Fruit fly (Drosophila melanogaster) whole organism, embryonic: ENCODE data around the gene bun.

Experiments used
- Ada2b ChIP-seq: fragments of 200-800 bp; sonication (Bioruptor generic); IDR thresholded peaks from 2 replicates; pipeline ENCODE4 v1.3.6; 2022; ENCODE audit warnings: missing biosample characterization, missing genetic modification characterization
- BtbVII ChIP-seq: fragments of 200-800 bp; sonication (Bioruptor generic); optimal IDR thresholded peaks from 3 replicates; lab custom pipeline; 2017; ENCODE audit warnings: missing biosample characterization, mild to moderate bottlenecking, missing genetic modification characterization
- CG10209 ChIP-seq: fragments of 200-800 bp; sonication (Bioruptor generic); optimal IDR thresholded peaks from 3 replicates; lab custom pipeline; 2017; ENCODE audit warnings: missing biosample characterization, mild to moderate bottlenecking, missing genetic modification characterization, missing genetic modification reagents
- CG10274 ChIP-seq: fragments of 200-800 bp; sonication (Bioruptor generic); optimal IDR thresholded peaks from 3 replicates; lab custom pipeline; 2017; ENCODE audit warnings: missing biosample characterization, mild to moderate bottlenecking, missing genetic modification characterization
- CG10431 ChIP-seq: fragments of 200-800 bp; sonication (Bioruptor generic); optimal IDR thresholded peaks from 3 replicates; lab custom pipeline; 2018; ENCODE audit warnings: missing biosample characterization, mild to moderate bottlenecking, missing genetic modification characterization
- CG10959 ChIP-seq: fragments of 200-800 bp; sonication (Bioruptor generic); IDR thresholded peaks from 2 replicates; pipeline ENCODE4 v1.3.6; 2022; ENCODE audit warnings: missing biosample characterization, missing genetic modification characterization
- CG11504 ChIP-seq: fragments of 200-800 bp; sonication (Bioruptor generic); optimal IDR thresholded peaks from 3 replicates; lab custom pipeline; 2019; ENCODE audit warnings: missing biosample characterization, mild to moderate bottlenecking, missing genetic modification characterization, moderate library complexity
- CG12942 ChIP-seq: fragments of 200-800 bp; sonication (Bioruptor generic); optimal IDR thresholded peaks from 3 replicates; lab custom pipeline; 2016; ENCODE audit warnings: missing biosample characterization, missing genetic modification characterization
- CG17359 ChIP-seq: fragments of 200-800 bp; sonication (Bioruptor generic); optimal IDR thresholded peaks from 3 replicates; lab custom pipeline; 2018; ENCODE audit warnings: missing biosample characterization, mild to moderate bottlenecking, missing genetic modification characterization, moderate library complexity
- CG17612 ChIP-seq: fragments of 200-800 bp; sonication (Bioruptor generic); IDR thresholded peaks from 2 replicates; pipeline ENCODE4 v1.3.6; 2022; ENCODE audit warnings: missing biosample characterization, missing genetic modification characterization
- CG18599 ChIP-seq: fragments of 200-800 bp; sonication (Bioruptor generic); optimal IDR thresholded peaks from 3 replicates; lab custom pipeline; 2017; ENCODE audit warnings: missing biosample characterization, missing genetic modification characterization, mild to moderate bottlenecking, moderate library complexity, missing genetic modification reagents
- CG2199 ChIP-seq: fragments of 200-800 bp; sonication (Bioruptor generic); IDR thresholded peaks from 3 replicates; pipeline ENCODE4 v1.3.6; 2022; ENCODE audit warnings: missing biosample characterization, missing genetic modification characterization
- CG33557 ChIP-seq: fragments of 200-800 bp; sonication (Bioruptor generic); optimal IDR thresholded peaks from 2 replicates; lab custom pipeline; 2019; ENCODE audit warnings: missing biosample characterization, mild to moderate bottlenecking, missing genetic modification characterization, moderate library complexity
- CG42726 ChIP-seq: fragments of 200-800 bp; sonication (Bioruptor generic); IDR thresholded peaks from 2 replicates; pipeline ENCODE4 v1.3.6; 2022; ENCODE audit warnings: missing biosample characterization, missing genetic modification characterization; ENCODE audit not compliant: partially characterized antibody
- CG4730 ChIP-seq: fragments of 200-800 bp; sonication (Bioruptor generic); IDR thresholded peaks from 2 replicates; pipeline ENCODE4 v1.3.6; 2022; ENCODE audit warnings: missing biosample characterization, missing genetic modification characterization
- CG4854 ChIP-seq: fragments of 200-800 bp; sonication (Bioruptor generic); optimal IDR thresholded peaks from 2 replicates; lab custom pipeline; 2016; ENCODE audit warnings: missing biosample characterization, missing genetic modification characterization, inconsistent platforms
- CG7839 ChIP-seq: fragments of 200-800 bp; sonication (Bioruptor generic); optimal IDR thresholded peaks from 3 replicates; lab custom pipeline; 2018; ENCODE audit warnings: missing biosample characterization, mild to moderate bottlenecking, missing genetic modification characterization, moderate library complexity
- CG8290 ChIP-seq, 3 experiments: fragments of 200-800 bp; sonication (Bioruptor generic); optimal IDR thresholded peaks; 2 replicates each; lab custom pipeline; 2016 to 2019; ENCODE audit warnings: missing biosample characterization in 3 of 3, missing genetic modification characterization in 3 of 3, mild to moderate bottlenecking in 2 of 3, moderate library complexity in 1 of 3
- CG8359 ChIP-seq: fragments of 200-800 bp; sonication (Bioruptor generic); optimal IDR thresholded peaks from 2 replicates; lab custom pipeline; 2017; ENCODE audit warnings: missing biosample characterization, mild to moderate bottlenecking, missing genetic modification characterization, borderline replicate concordance
- CG8944 ChIP-seq: fragments of 200-800 bp; sonication (Bioruptor generic); optimal IDR thresholded peaks from 3 replicates; lab custom pipeline; 2016; ENCODE audit warnings: missing biosample characterization, missing genetic modification characterization
- CG9817 ChIP-seq: fragments of 200-800 bp; sonication (Bioruptor generic); optimal IDR thresholded peaks from 2 replicates; lab custom pipeline; 2018; ENCODE audit warnings: missing biosample characterization, mild to moderate bottlenecking, missing genetic modification characterization, moderate library complexity
- CoRest ChIP-seq: fragments of 200-800 bp; sonication (Bioruptor generic); optimal IDR thresholded peaks from 3 replicates; lab custom pipeline; 2018; ENCODE audit warnings: missing biosample characterization, mild to moderate bottlenecking, missing genetic modification characterization, moderate library complexity
- Dek ChIP-seq: fragments of 200-800 bp; sonication (Bioruptor generic); optimal IDR thresholded peaks from 3 replicates; lab custom pipeline; 2019; ENCODE audit warnings: missing biosample characterization, mild to moderate bottlenecking, missing genetic modification characterization, moderate library complexity
- Dfd ChIP-seq, 2 experiments: fragments of >200 bp; optimal IDR thresholded peaks; 2 replicates each; lab custom pipeline; 2017; ENCODE audit warnings: missing biosample characterization in 2 of 2, missing genetic modification characterization in 2 of 2
- Dip3 ChIP-seq: fragments of 200-800 bp; sonication (Bioruptor generic); optimal IDR thresholded peaks from 3 replicates; lab custom pipeline; 2016; ENCODE audit warnings: missing biosample characterization, missing genetic modification characterization
- Fer3 ChIP-seq: fragments of 200-800 bp; sonication (Bioruptor generic); optimal IDR thresholded peaks from 2 replicates; lab custom pipeline; 2018; ENCODE audit warnings: missing biosample characterization, mild to moderate bottlenecking, missing genetic modification characterization, moderate library complexity
- Gug ChIP-seq: fragments of 200-800 bp; sonication (Bioruptor generic); IDR thresholded peaks from 4 replicates; pipeline ENCODE4 v1.3.6; 2022; ENCODE audit warnings: missing biosample characterization, missing genetic modification characterization
- H2.0 ChIP-seq: fragments of 200-800 bp; sonication (Bioruptor generic); IDR thresholded peaks from 2 replicates; pipeline ENCODE4 v1.3.6; 2022; ENCODE audit warnings: missing biosample characterization, missing genetic modification characterization
- Hand ChIP-seq: fragments of 200-800 bp; sonication (Bioruptor generic); optimal IDR thresholded peaks from 2 replicates; lab custom pipeline; 2017; ENCODE audit warnings: mild to moderate bottlenecking, missing biosample characterization, missing genetic modification reagents, missing genetic modification characterization
- Hmr ChIP-seq: fragments of 200-800 bp; sonication (Bioruptor generic); optimal IDR thresholded peaks from 3 replicates; lab custom pipeline; 2017; ENCODE audit warnings: mild to moderate bottlenecking, missing biosample characterization, missing genetic modification reagents, missing genetic modification characterization
- Med ChIP-seq: fragments of 200-800 bp; sonication (Bioruptor generic); peaks from one replicate; lab custom pipeline; 2016; ENCODE audit warnings: missing biosample characterization, missing genetic modification characterization, mild to moderate bottlenecking, inconsistent platforms, moderate library complexity
- Mrtf ChIP-seq: fragments of 200-800 bp; sonication (Bioruptor generic); IDR thresholded peaks from 3 replicates; pipeline ENCODE4 v1.3.6; 2022; ENCODE audit warnings: missing biosample characterization, missing genetic modification characterization
- Ptx1 ChIP-seq: fragments of 200-800 bp; sonication (Bioruptor generic); IDR thresholded peaks from 2 replicates; pipeline ENCODE4 v1.3.6; 2022; ENCODE audit warnings: missing biosample characterization, missing genetic modification characterization
- ab ChIP-seq: fragments of 200-800 bp; sonication (Bioruptor generic); optimal IDR thresholded peaks from 2 replicates; lab custom pipeline; 2016; ENCODE audit warnings: missing biosample characterization, missing genetic modification characterization
- bowl ChIP-seq: fragments of 200-800 bp; sonication (Bioruptor generic); IDR thresholded peaks from 2 replicates; pipeline ENCODE4 v1.3.6; 2022; ENCODE audit warnings: missing biosample characterization, missing genetic modification characterization
- crp ChIP-seq, 2 experiments: fragments of 200-800 bp; sonication (Bioruptor generic); optimal IDR thresholded peaks; 2 replicates in 1 of 2; 3 replicates in 1 of 2; lab custom pipeline; 2017; ENCODE audit warnings: missing biosample characterization in 2 of 2, missing genetic modification characterization in 2 of 2, mild to moderate bottlenecking in 1 of 2, moderate library complexity in 1 of 2
- cwo ChIP-seq: fragments of 200-800 bp; sonication (Bioruptor generic); optimal IDR thresholded peaks from 3 replicates; lab custom pipeline; 2017; ENCODE audit warnings: missing biosample characterization, missing genetic modification characterization, mild to moderate bottlenecking, moderate library complexity, missing genetic modification reagents
- dmrt11E ChIP-seq: fragments of 200-800 bp; sonication (Bioruptor generic); optimal IDR thresholded peaks from 3 replicates; lab custom pipeline; 2018; ENCODE audit warnings: missing biosample characterization, mild to moderate bottlenecking, missing genetic modification characterization, moderate library complexity
- hb ChIP-seq: fragments of 200-800 bp; sonication (Bioruptor generic); IDR thresholded peaks from 3 replicates; pipeline ENCODE4 v1.3.6; 2022; ENCODE audit warnings: missing biosample characterization, missing genetic modification characterization; ENCODE audit not compliant: partially characterized antibody
- kah ChIP-seq: fragments of 200-800 bp; sonication (Bioruptor generic); optimal IDR thresholded peaks from 2 replicates; lab custom pipeline; 2018; ENCODE audit warnings: missing biosample characterization, mild to moderate bottlenecking, missing genetic modification characterization
- mld ChIP-seq: fragments of 200-800 bp; sonication (Bioruptor generic); IDR thresholded peaks from 3 replicates; pipeline ENCODE4 v1.3.6; 2022; ENCODE audit warnings: missing biosample characterization, missing genetic modification characterization; ENCODE audit not compliant: partially characterized antibody
- sens ChIP-seq: fragments of 200-800 bp; sonication (Bioruptor generic); peaks from one replicate; lab custom pipeline; 2016; ENCODE audit warnings: missing biosample characterization, missing genetic modification characterization
- sisA ChIP-seq: fragments of 200-800 bp; sonication (Bioruptor generic); IDR thresholded peaks from 2 replicates; pipeline ENCODE4 v1.3.6; 2022; ENCODE audit warnings: missing biosample characterization, missing genetic modification characterization
- slbo ChIP-seq: fragments of 200-800 bp; sonication (Bioruptor generic); IDR thresholded peaks from 2 replicates; pipeline ENCODE4 v1.3.6; 2022; ENCODE audit warnings: missing biosample characterization, missing genetic modification characterization
- tup ChIP-seq: fragments of 200-800 bp; sonication (Bioruptor generic); optimal IDR thresholded peaks from 2 replicates; lab custom pipeline; 2016; ENCODE audit warnings: missing biosample characterization, mild to moderate bottlenecking, missing genetic modification characterization, moderate library complexity
- vfl ChIP-seq: fragments of 200-800 bp; sonication (Bioruptor generic); optimal IDR thresholded peaks from 2 replicates; lab custom pipeline; 2016; ENCODE audit warnings: missing biosample characterization, missing genetic modification characterization
- wdn ChIP-seq: fragments of 200-800 bp; sonication (Bioruptor generic); IDR thresholded peaks from 2 replicates; pipeline ENCODE4 v1.3.6; 2022; ENCODE audit warnings: missing biosample characterization, missing genetic modification characterization

The bun gene

DNA sequence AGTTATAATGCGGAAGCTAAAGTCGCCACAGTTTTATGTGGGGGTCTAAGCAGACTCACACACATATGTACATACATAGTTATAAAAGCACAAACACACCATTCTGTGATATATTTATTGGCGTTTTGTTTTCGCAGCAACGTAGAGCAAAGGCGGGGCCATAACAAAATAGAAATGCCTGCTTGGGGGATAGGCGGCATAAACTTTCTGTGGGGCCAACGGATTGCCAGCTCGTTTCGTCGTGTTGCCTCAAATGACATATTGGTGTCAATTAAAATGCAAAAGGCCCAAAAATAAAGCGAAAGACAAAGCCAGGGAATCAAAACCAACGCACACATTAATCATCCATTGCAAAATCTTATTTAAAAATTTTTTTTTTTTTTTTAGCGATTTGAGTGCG, 77.6 kb downstream of the bun start (continued):
- TF ChIP-seq wdn: 0 out of 2 replicates have a peak, but pooled peaks have one; percentile 28
- TF ChIP-seq Dek (tag; lab: Kevin White, UChicago): peak; percentile 29
- TF ChIP-seq slbo (GFP tag; lab: Robert Waterston, UW): 0 out of 2 replicates have a peak, but pooled peaks have one; percentile 3

DNA sequence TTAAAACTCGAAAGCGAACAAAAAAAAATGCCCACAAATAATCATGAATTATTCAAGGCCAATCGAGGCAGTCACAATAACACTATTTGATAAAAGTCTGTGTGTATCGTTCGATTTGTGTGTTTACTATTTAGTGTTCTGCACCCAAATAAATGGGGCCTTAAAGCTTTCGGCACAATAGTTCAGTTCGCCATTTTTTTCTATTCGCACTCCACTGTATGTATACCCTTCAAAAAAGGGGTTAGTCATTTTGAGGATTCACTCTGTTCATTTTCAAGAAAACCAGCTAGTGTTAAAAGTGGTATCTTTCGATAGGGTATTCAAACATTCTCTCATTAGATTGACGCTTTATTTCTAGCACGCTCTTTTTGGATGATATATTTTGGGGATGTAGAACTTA, 78.7 kb downstream of the bun start:
- TF ChIP-seq hb (GFP tag; lab: Robert Waterston, UW): no peak
- no peak for TF ChIP-seq CG17612
- TF ChIP-seq CG18599 (GFP tag; lab: Kevin White, UChicago): peak; percentile 84
- peak; percentile 33 for TF ChIP-seq vfl
- no peak for TF ChIP-seq tup
- TF ChIP-seq CG8944 (GFP tag; lab: Kevin White, UChicago): peak; percentile 12
- TF ChIP-seq H2.0 (GFP tag; lab: Robert Waterston, UW): peak; percentile 34; the same call in 1 of the 2 replicates
- peak; percentile 26 for TF ChIP-seq CG11504
- peak; percentile 28 for TF ChIP-seq CG17359 (tag; lab: Kevin White, UChicago)
- peak; percentile 91 for TF ChIP-seq Med (GFP tag; lab: Kevin White, UChicago)
- peak; percentile 13 for TF ChIP-seq CG12942 (GFP tag; lab: Kevin White, UChicago)
- no peak for TF ChIP-seq dmrt11E (tag; lab: Kevin White, UChicago)
- TF ChIP-seq CG9817 (tag; lab: Kevin White, UChicago): peak; percentile 66
- no peak for TF ChIP-seq kah (GFP tag; lab: Kevin White, UChicago)
- no peak for TF ChIP-seq sisA (GFP tag; lab: Robert Waterston, UW)
- TF ChIP-seq CG33557 (GFP tag; lab: Kevin White, UChicago): no peak
- no peak for TF ChIP-seq ab (GFP tag; lab: Kevin White, UChicago)
- peak; percentile 70 for TF ChIP-seq Hmr (GFP tag; lab: Kevin White, UChicago)
- TF ChIP-seq Hand (GFP tag; lab: Kevin White, UChicago): peak; percentile 41
- TF ChIP-seq Ada2b: 0 out of 2 replicates have a peak, but pooled peaks have one; percentile 6
- TF ChIP-seq Ptx1 (GFP tag; lab: Robert Waterston, UW): peak; percentile 27
- peak; percentile 22 for TF ChIP-seq CG10274
- no peak for TF ChIP-seq CG8290 (GFP tag; optimal IDR thresholded peaks at IDR 0.05; lab: Kevin White, UChicago)
- peak in 1 of 2 experiments; percentile 90 for TF ChIP-seq CG8290 (tag; optimal IDR thresholded peaks at IDR 0.05; lab: Kevin White, UChicago)
- TF ChIP-seq CG10431 (GFP tag; lab: Kevin White, UChicago): no peak
- TF ChIP-seq bowl (GFP tag; lab: Robert Waterston, UW): peak; percentile 21; the same call in 1 of the 2 replicates
- TF ChIP-seq CG2199 (GFP tag; lab: Robert Waterston, UW): no peak
- TF ChIP-seq CoRest (tag; lab: Kevin White, UChicago): peak; percentile 50
- TF ChIP-seq CG7839: peak; percentile 51
- TF ChIP-seq sens (GFP tag; lab: Kevin White, UChicago): peak; percentile 44
- TF ChIP-seq crp (GFP tag; optimal IDR thresholded peaks at IDR 0.05; lab: Kevin White, UChicago): no peak
- peak; percentile 66 for TF ChIP-seq Fer3 (tag; lab: Kevin White, UChicago)
- peak; percentile 38 for TF ChIP-seq CG4854
- no peak for TF ChIP-seq CG8359 (GFP tag; lab: Kevin White, UChicago)
- TF ChIP-seq Gug: peak; percentile 55; the same call in 2 of the 4 replicates
- TF ChIP-seq CG42726 (GFP tag; lab: Robert Waterston, UW): no peak
- TF ChIP-seq Mrtf (GFP tag; lab: Robert Waterston, UW): peak; percentile 39; the same call in 1 of the 3 replicates
- no peak for TF ChIP-seq Dfd (GFP tag; optimal IDR thresholded peaks at IDR 0.05; lab: Kevin White, UChicago)
- TF ChIP-seq Dip3: peak; percentile 43
- TF ChIP-seq CG4730 (GFP tag; lab: Robert Waterston, UW): peak; percentile 7; the same call in 1 of the 2 replicates
- TF ChIP-seq cwo (GFP tag; lab: Kevin White, UChicago): peak; percentile 46
- TF ChIP-seq BtbVII (GFP tag; lab: Kevin White, UChicago): peak; percentile 41
- TF ChIP-seq CG10209: peak; percentile 17
- no peak for TF ChIP-seq CG10959 (GFP tag; lab: Robert Waterston, UW)
- TF ChIP-seq mld (GFP tag; lab: Robert Waterston, UW): no peak
